Fruit fly (Drosophila melanogaster) ovary, adult (tissue): ENCODE measurements around the gene Hsc70-1.

Experiments used
- CG17801 ChIP-seq: fragments of 200-800 bp; optimal IDR thresholded peaks from 2 replicates; lab custom pipeline; 2019; ENCODE audit warnings: missing biosample characterization, mild to moderate bottlenecking, missing genetic modification characterization, moderate library complexity; ENCODE audit not compliant: partially characterized antibody

Hsc70-1 gene

DNA sequence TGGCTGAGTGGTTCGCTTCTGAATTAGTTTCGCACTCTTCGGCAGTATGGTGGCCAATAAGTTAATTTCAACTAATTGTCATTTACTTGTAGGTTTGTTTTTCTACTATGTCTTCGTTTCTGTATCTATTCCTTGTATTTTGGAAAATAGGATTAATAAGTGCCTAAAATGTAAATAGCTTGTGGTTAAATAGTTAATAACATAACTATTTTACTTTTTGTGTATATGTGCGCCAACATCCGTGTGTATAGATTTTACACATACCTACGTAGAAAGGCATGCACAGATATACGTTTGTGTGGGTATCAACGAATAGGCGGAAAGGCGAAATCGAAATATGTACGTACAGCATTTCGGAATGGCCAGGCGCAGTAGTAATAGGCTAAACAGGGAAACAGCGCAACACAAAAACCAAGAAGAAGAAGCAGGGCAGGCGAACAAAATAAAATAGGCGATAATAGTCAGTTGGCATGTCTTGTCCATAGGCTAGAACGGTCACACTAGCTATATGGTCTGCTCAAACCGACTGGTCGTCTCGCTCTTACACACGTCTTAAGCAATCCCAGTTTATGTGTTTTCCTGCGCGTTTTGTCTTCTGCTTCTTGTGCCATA is 28.8 kb downstream of the Hsc70-1 start:
- TF ChIP-seq CG17801 (GFP tag; lab: Kevin White, UChicago): no peak

DNA sequence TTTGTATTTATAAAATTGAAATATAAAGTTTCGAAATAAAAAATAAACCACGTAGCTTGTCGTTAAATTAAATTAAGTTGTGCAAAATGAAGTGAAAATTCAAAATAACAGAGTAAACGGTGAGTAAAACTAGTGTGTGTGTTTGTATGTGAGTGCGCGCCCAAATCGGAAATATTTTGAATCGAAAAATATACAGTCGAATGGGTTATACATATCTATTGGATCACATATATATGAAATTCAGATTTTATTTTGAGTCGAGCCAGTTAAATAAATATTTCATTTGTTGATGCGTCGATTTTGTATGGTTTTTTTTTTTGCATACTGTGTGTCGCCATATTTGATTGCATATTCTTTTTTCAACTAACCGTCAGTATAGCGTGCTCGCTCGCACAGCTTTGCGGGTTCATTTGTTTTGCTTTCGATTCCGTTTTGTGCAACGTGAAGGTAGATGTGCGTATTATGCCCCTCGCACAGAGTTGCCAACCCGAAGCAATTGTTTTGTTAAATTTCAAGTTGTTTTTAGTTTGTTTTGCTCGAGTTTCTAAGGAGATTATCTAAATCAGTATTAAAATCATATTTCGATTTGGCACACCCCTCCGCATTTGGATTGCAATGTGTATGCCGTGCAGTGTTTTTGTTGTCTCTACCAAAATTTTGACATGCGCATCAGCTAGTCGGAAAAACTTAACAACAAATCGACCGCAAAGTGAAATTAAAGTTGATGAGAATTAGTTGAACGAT is 29.6 kb downstream of the Hsc70-1 start:
- no peak for TF ChIP-seq CG17801 (GFP tag; lab: Kevin White, UChicago)

DNA sequence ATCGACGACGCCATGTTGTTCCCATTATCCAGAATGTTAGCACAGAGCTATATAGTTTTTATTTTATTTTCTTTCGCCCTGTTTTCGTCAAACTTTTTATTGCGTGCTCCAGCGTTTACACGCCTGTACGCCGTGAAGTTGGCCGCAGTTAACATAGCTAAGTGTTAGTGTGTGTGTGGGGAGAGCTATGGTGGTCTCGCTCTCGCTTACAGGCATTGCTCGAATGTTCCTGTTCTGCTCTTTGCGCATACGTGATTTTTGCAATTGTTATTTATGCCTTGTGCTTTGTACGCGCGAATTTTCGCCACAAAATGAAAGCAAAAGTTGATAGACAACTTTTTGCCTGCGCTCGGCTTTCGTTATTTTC is 30.2 kb downstream of the Hsc70-1 start:
- no peak for TF ChIP-seq CG17801 (GFP tag; lab: Kevin White, UChicago)

- TF ChIP-seq CG17801 (GFP tag; lab: Kevin White, UChicago): peak; percentile 95
Measured at dm6 chr3L:14004963-14005458, 31.1 kb downstream of the Hsc70-1 start.

DNA sequence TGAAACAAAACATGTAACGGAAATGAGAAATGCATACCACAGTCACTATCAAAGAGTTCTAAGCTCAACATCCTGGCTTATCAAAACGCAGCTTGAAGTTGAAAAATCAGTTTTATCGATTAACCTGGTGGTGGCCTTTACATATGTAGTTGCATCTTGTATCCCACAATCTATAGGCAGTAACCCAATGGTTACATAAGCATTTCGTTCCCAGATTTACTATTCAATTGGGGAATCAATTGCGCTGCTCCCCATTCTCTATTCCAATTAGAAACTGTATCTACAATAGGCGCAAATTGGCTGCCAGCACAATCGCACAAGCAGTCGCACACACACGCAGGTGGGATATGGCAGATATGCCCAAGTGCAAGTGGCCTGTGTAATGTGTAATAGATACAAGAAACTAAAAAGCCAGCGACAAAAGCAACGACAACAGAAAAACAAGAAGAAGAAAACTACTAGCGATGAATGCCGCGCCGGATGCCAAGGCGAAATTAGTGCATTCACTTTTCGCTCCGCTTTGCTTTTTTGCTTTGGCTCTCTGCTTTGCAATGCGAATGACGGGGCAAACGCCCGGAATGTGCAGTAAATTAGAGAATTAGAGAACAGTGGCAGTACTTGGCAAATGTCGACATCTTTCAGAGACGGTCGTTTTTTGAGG is 31.9 kb downstream of the Hsc70-1 start:
- peak; percentile 28 for TF ChIP-seq CG17801 (GFP tag; lab: Kevin White, UChicago)

- peak; percentile 42 for TF ChIP-seq CG17801 (GFP tag; lab: Kevin White, UChicago)
Measured at dm6 chr3L:14006704-14007126, 32.9 kb downstream of the Hsc70-1 start.

- TF ChIP-seq CG17801 (GFP tag; lab: Kevin White, UChicago): no peak
Measured at dm6 chr3L:14025736-14026135, 51.9 kb downstream of the Hsc70-1 start.
